Fruit fly (Drosophila melanogaster): ENCODE results near the gene CG6959.

DNA sequence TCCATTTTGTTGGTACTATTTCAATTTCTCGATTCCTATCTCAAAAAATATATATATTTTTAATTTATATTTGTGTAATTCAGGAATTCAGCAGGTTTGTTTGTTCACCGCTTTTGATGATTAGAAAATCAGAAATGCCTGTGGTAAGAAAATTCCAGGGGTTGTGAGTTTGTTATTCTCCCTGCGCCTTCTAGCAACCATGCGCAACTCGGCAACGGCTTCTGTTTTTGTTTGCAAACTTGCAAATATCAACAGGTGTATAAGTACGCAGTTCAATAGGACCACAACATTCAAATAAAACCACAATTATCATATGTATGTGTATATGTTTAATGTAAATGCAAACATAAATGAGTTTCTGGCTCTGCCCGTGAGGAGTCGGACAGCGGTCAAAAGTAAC lies 23.9 kb upstream of the CG6959 start, which contains the start of gene Dnali1:
- TF ChIP-seq fd96Ca (GFP tag; IDR thresholded peaks at IDR 0.05) (no peak), CG13204 (GFP tag; optimal IDR thresholded peaks at IDR 0.05) (no peak), CG32121 (GFP tag; IDR thresholded peaks at IDR 0.05) (no peak), gl (tag; optimal IDR thresholded peaks at IDR 0.05) (no peak), rn (GFP tag; IDR thresholded peaks at IDR 0.05) (no peak), CG8159 (tag; optimal IDR thresholded peaks at IDR 0.05) (no peak), CG17806 (tag; optimal IDR thresholded peaks at IDR 0.05) (no peak), Pif1A (GFP tag; optimal IDR thresholded peaks at IDR 0.05) (no peak)
